Worm (Caenorhabditis elegans) whole organism, early embryonic: ENCODE results near the gene rpia-1.
A peak's percentile ranks its signal among the peaks of the same experiment; 100 is the strongest.

Experiments used
- B0310.2 ChIP-seq: sonication (generic microtip); optimal IDR thresholded peaks from 2 replicates; lab custom pipeline; 2016; ENCODE audit warnings: mild to moderate bottlenecking, missing genetic modification characterization, missing compliant biosample characterization
- F13C5.2 ChIP-seq: sonication (generic microtip); optimal IDR thresholded peaks from 2 replicates; lab custom pipeline; 2017; ENCODE audit warnings: mild to moderate bottlenecking, missing genetic modification characterization, inconsistent platforms, missing compliant biosample characterization
- aly-1 ChIP-seq: sonication (generic microtip); optimal IDR thresholded peaks from 2 replicates; lab custom pipeline; 2016; ENCODE audit warnings: missing genetic modification characterization, missing compliant biosample characterization
- ama-1 ChIP-seq: fragments of 150-350 bp; optimal IDR thresholded peaks from 2 replicates; lab custom pipeline; 2014
- ceh-13 ChIP-seq: fragments of 200-800 bp; sonication (Bioruptor generic); optimal IDR thresholded peaks from 2 replicates; lab custom pipeline; 2018; ENCODE audit warnings: mild to moderate bottlenecking, missing genetic modification characterization, missing compliant biosample characterization
- ceh-36 ChIP-seq: sonication (generic microtip); optimal IDR thresholded peaks from 2 replicates; lab custom pipeline; 2016; ENCODE audit warnings: missing genetic modification characterization, inconsistent platforms, missing compliant biosample characterization
- ets-7 ChIP-seq: sonication (generic microtip); optimal IDR thresholded peaks from 2 replicates; lab custom pipeline; 2016; ENCODE audit warnings: missing genotype, missing genetic modification characterization, missing compliant biosample characterization
- flt-1 ChIP-seq: fragments of 200-800 bp; sonication (Bioruptor generic); IDR thresholded peaks from 2 replicates; pipeline ENCODE4 v1.3.6; 2022; ENCODE audit warnings: missing genetic modification characterization, missing compliant biosample characterization
- hmbx-1 ChIP-seq: sonication (generic microtip); optimal IDR thresholded peaks from 2 replicates; lab custom pipeline; 2016; ENCODE audit warnings: mild to moderate bottlenecking, missing genetic modification characterization, missing compliant biosample characterization
- hmg-4 ChIP-seq: fragments of 200-800 bp; sonication (Bioruptor generic); optimal IDR thresholded peaks from 2 replicates; lab custom pipeline; 2018; ENCODE audit warnings: mild to moderate bottlenecking, missing genetic modification characterization, missing compliant biosample characterization
- hnd-1 ChIP-seq: sonication (generic microtip); optimal IDR thresholded peaks from 2 replicates; lab custom pipeline; 2016; ENCODE audit warnings: missing genetic modification characterization, missing compliant biosample characterization
- pes-1 ChIP-seq: fragments of 200-800 bp; sonication (Bioruptor generic); IDR thresholded peaks from 2 replicates; pipeline ENCODE4 v1.3.6; 2022; ENCODE audit warnings: missing genetic modification reagents, missing genetic modification characterization, missing compliant biosample characterization
- scrt-1 ChIP-seq: fragments of 200-800 bp; sonication (Bioruptor generic); IDR thresholded peaks from 2 replicates; pipeline ENCODE4 v1.3.6; 2022; ENCODE audit warnings: missing genetic modification characterization, missing compliant biosample characterization
- sea-1 ChIP-seq: fragments of 200-800 bp; sonication (Bioruptor generic); conservative IDR thresholded peaks from 2 replicates; pipeline ENCODE4 v1.3.6; 2022; ENCODE audit warnings: missing genetic modification characterization, missing compliant biosample characterization
- tbx-11 ChIP-seq: fragments of 200-800 bp; sonication (Bioruptor generic); IDR thresholded peaks from 2 replicates; pipeline ENCODE4 v1.3.6; 2022; ENCODE audit warnings: missing genetic modification characterization, missing compliant biosample characterization
- tbx-37 ChIP-seq: fragments of 200-800 bp; sonication (Bioruptor generic); conservative IDR thresholded peaks from 2 replicates; pipeline ENCODE4 v1.3.6; 2022; ENCODE audit warnings: missing genetic modification reagents, missing genetic modification characterization, missing compliant biosample characterization
- tra-4 ChIP-seq: sonication (generic microtip); optimal IDR thresholded peaks from 2 replicates; lab custom pipeline; 2017; ENCODE audit warnings: missing genetic modification characterization, missing compliant biosample characterization

The rpia-1 gene

ce11 chrIII:7122860-7123259 lies at the start of gene rpia-1, which contains the start of gene B0280.9:
rpia-1 (plus strand) TSS chrIII:7123128.
B0280.9 (minus strand) TSS chrIII:7122895.
- TF ChIP-seq pes-1 (GFP tag; lab: Robert Waterston, UW) (no peak), flt-1 (no peak), hmbx-1 (no peak), ceh-13 (GFP tag; lab: Kevin White, UChicago) (no peak), aly-1 (no peak), B0310.2 (no peak), ama-1 (lab: Kevin White, UChicago) (no peak), ets-7 (no peak), ceh-36 (tag; lab: Kevin White, UChicago) (no peak), scrt-1 (no peak), hmg-4 (GFP tag; lab: Kevin White, UChicago) (no peak), hnd-1 (tag; lab: Kevin White, UChicago) (no peak), sea-1 (no peak), F13C5.2 (no peak), tra-4 (no peak), tbx-11 (GFP tag; lab: Robert Waterston, UW) (no peak), tbx-37 (GFP tag; lab: Robert Waterston, UW) (no peak)

- TF ChIP-seq F13C5.2 (peak; percentile 60), pes-1 (GFP tag; lab: Robert Waterston, UW) (no peak)
Measured at ce11 chrIII:7073801-7074386, 49.0 kb upstream of the rpia-1 start, which contains the start of gene ZK418.5. ZK418.5 (minus strand) TSS chrIII:7073851.

DNA sequence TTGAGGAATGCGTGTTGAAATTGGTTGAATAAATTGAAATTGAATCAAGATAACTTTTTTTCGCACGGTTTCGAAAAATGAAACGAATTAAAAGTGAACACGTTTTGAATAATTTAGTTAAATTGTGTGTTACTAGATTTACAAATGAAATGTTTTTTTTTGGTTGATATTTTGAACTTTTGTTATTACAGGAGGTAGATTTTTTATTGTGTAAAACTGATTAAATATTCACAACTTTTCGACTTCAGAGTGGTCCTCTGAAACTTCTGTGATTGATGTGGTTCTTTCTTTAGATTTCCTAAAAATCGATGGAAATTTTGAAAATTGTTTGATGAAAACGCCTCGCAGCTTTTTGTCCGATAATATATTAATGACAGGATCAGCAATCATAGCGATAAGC lies 46.5 kb upstream of the rpia-1 start, which contains the start of gene ZK418.13:
Gene ZK418.13 (minus strand): TSS at position 101 of the 400 bp plus-strand sequence.
- no peak for TF ChIP-seq scrt-1
- no peak for TF ChIP-seq tbx-11 (GFP tag; lab: Robert Waterston, UW)
- no peak for TF ChIP-seq F13C5.2
- no peak for TF ChIP-seq ceh-13 (GFP tag; lab: Kevin White, UChicago)
- no peak for TF ChIP-seq flt-1
- no peak for TF ChIP-seq ama-1 (lab: Kevin White, UChicago)
- no peak for TF ChIP-seq hmbx-1
- TF ChIP-seq sea-1 = no peak
- TF ChIP-seq ceh-36 (tag; lab: Kevin White, UChicago) = no peak
- no peak for TF ChIP-seq hmg-4 (GFP tag; lab: Kevin White, UChicago)
- TF ChIP-seq pes-1 (GFP tag; lab: Robert Waterston, UW) = no peak
- TF ChIP-seq tbx-37 (GFP tag; lab: Robert Waterston, UW) = no peak
- TF ChIP-seq B0310.2 = no peak
- TF ChIP-seq ets-7 = no peak
- no peak for TF ChIP-seq tra-4
- no peak for TF ChIP-seq hnd-1 (tag; lab: Kevin White, UChicago)
- no peak for TF ChIP-seq aly-1

- TF ChIP-seq tbx-37 (GFP tag; lab: Robert Waterston, UW) (no peak), pes-1 (GFP tag; lab: Robert Waterston, UW) (no peak)
Measured at ce11 chrIII:7078737-7079136, 44.2 kb upstream of the rpia-1 start, which contains the start of gene ZK418.6. ZK418.6 (minus strand) TSS chrIII:7078837.

DNA sequence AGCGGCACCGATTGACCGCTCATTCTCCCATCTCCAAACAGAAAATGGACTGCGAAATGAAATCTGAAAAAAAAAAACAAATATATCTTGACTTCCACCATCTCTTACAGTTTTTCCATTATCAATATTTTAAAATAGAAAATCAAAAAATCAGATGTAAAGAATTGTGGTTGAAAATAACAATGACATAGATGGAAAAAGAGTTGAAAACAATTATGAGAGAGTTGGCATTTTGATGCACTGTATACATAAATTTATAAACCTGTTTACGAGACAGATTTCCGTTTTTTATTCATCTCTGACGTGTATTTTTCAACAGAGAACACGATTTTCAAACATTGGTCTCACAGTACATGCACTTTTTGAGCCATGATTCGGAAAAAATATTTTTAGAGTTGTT lies 42.2 kb upstream of the rpia-1 start, which contains the start of gene ZK418.7:
Gene ZK418.7 (minus strand): TSS at position 101 of the 400 bp plus-strand sequence.
- TF ChIP-seq ceh-13 (GFP tag; lab: Kevin White, UChicago) (no peak), hmbx-1 (no peak), F13C5.2 (no peak), pes-1 (GFP tag; lab: Robert Waterston, UW) (no peak), ceh-36 (tag; lab: Kevin White, UChicago) (no peak)

DNA sequence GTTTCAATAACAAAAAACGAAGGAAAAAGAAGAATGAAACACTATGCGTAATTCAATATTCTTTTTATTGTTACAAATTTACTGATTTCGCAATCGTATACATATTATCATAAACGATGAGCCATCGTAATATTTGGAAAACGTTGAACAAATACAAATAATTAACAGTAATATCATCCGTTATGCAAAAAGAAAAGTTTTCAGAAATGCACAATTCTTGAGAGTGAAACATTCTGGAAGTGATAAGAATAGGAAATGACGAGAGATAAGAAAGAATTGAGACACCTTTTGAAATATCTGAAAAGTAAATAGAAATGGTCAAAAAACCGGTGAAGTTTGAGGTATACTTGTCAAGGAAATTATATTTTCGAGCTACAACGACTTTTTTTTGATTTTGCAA lies 41.4 kb upstream of the rpia-1 start:
- TF ChIP-seq tbx-11 (GFP tag; lab: Robert Waterston, UW) = no peak
- TF ChIP-seq pes-1 (GFP tag; lab: Robert Waterston, UW) = no peak

- TF ChIP-seq tbx-11 (GFP tag; lab: Robert Waterston, UW) (no peak), ceh-13 (GFP tag; lab: Kevin White, UChicago) (no peak), tra-4 (no peak), B0310.2 (no peak), flt-1 (no peak), scrt-1 (no peak), pes-1 (GFP tag; lab: Robert Waterston, UW) (no peak), tbx-37 (GFP tag; lab: Robert Waterston, UW) (no peak), hmbx-1 (no peak), F13C5.2 (no peak), ama-1 (lab: Kevin White, UChicago) (no peak)
Measured at ce11 chrIII:7083106-7083505, 39.8 kb upstream of the rpia-1 start.

DNA sequence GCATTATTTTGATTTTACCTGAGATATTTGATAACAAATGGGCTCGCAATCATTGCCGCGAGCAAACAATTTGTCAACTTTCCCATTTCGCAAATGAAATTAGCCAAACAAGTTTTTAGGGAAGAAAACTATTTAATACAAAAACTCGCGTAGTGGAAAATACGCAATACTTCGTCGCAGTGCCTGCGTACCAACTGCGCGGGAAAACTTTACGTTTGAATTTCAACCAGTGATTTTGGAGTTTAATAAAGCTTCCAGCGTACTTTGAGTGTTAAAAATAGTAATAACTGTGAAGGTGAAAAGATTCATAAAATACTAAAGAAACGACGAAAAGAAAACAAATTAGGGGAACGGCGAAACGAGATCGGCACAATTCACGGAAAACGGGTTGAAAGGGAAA lies 38.0 kb upstream of the rpia-1 start, which contains the start of gene tofu-7:
Gene tofu-7 (minus strand): TSS at position 111 of the 400 bp plus-strand sequence.
- no peak for TF ChIP-seq flt-1
- no peak for TF ChIP-seq hnd-1 (tag; lab: Kevin White, UChicago)
- no peak for TF ChIP-seq ama-1 (lab: Kevin White, UChicago)
- TF ChIP-seq ceh-36 (tag; lab: Kevin White, UChicago) = no peak
- no peak for TF ChIP-seq hmg-4 (GFP tag; lab: Kevin White, UChicago)
- no peak for TF ChIP-seq sea-1
- no peak for TF ChIP-seq ets-7
- no peak for TF ChIP-seq hmbx-1
- no peak for TF ChIP-seq tbx-11 (GFP tag; lab: Robert Waterston, UW)
- TF ChIP-seq tbx-37 (GFP tag; lab: Robert Waterston, UW) = no peak
- no peak for TF ChIP-seq aly-1
- TF ChIP-seq B0310.2 = no peak
- TF ChIP-seq scrt-1 = no peak
- no peak for TF ChIP-seq ceh-13 (GFP tag; lab: Kevin White, UChicago)
- no peak for TF ChIP-seq F13C5.2
- no peak for TF ChIP-seq pes-1 (GFP tag; lab: Robert Waterston, UW)
- no peak for TF ChIP-seq tra-4
